Fruit fly (Drosophila melanogaster) whole organism, embryonic: ENCODE results near the gene CG8142.

ENCODE experiments used
- BtbVII ChIP-seq: fragments of 200-800 bp; sonication (Bioruptor generic); optimal IDR thresholded peaks from 3 replicates; lab custom pipeline; 2017; ENCODE audit warnings: missing biosample characterization, mild to moderate bottlenecking, missing genetic modification characterization
- CG12659 ChIP-seq: fragments of 200-800 bp; sonication (Bioruptor generic); optimal IDR thresholded peaks from 3 replicates; lab custom pipeline; 2017; ENCODE audit warnings: mild to moderate bottlenecking, missing biosample characterization, missing genetic modification reagents, missing genetic modification characterization
- CG12769 ChIP-seq: fragments of 200-800 bp; sonication (Bioruptor generic); optimal IDR thresholded peaks from 2 replicates; lab custom pipeline; 2019; ENCODE audit warnings: missing biosample characterization, mild to moderate bottlenecking, missing genetic modification characterization, moderate library complexity
- CG13424 ChIP-seq: fragments of 200-800 bp; sonication (Bioruptor generic); optimal IDR thresholded peaks from 2 replicates; lab custom pipeline; 2019; ENCODE audit warnings: missing biosample characterization, mild to moderate bottlenecking, missing genetic modification characterization, moderate library complexity
- CG17829 ChIP-seq: fragments of 200-800 bp; optimal IDR thresholded peaks from 2 replicates; lab custom pipeline; 2019; ENCODE audit warnings: missing biosample characterization, mild to moderate bottlenecking, missing genetic modification characterization, moderate library complexity
- CG1832 ChIP-seq: fragments of 200-800 bp; sonication (Bioruptor generic); optimal IDR thresholded peaks from 2 replicates; lab custom pipeline; 2017; ENCODE audit warnings: missing biosample characterization, mild to moderate bottlenecking, missing genetic modification characterization, inconsistent platforms
- CG2116 ChIP-seq: fragments of 200-800 bp; sonication (Bioruptor generic); optimal IDR thresholded peaks from 3 replicates; lab custom pipeline; 2018; ENCODE audit warnings: missing biosample characterization, mild to moderate bottlenecking, missing genetic modification characterization
- CG31365 ChIP-seq: fragments of 200-800 bp; sonication (Bioruptor generic); optimal IDR thresholded peaks from 2 replicates; lab custom pipeline; 2018; ENCODE audit warnings: missing biosample characterization, mild to moderate bottlenecking, missing genetic modification characterization
- CG32532 ChIP-seq: fragments of 200-800 bp; sonication (Bioruptor generic); IDR thresholded peaks from 2 replicates; pipeline ENCODE4 v1.3.6; 2022; ENCODE audit warnings: missing biosample characterization, missing genetic modification characterization
- CG32772 ChIP-seq: fragments of 200-800 bp; sonication (Bioruptor generic); IDR thresholded peaks from 2 replicates; pipeline ENCODE4 v1.3.6; 2022; ENCODE audit warnings: missing biosample characterization, missing genetic modification characterization
- CG4360 ChIP-seq: fragments of 200-800 bp; sonication (Bioruptor generic); IDR thresholded peaks from 2 replicates; pipeline ENCODE4 v1.3.6; 2022; ENCODE audit warnings: missing biosample characterization, missing genetic modification characterization
- CG5180 ChIP-seq: fragments of 200-800 bp; sonication (Bioruptor generic); optimal IDR thresholded peaks from 3 replicates; lab custom pipeline; 2017; ENCODE audit warnings: missing biosample characterization, missing genetic modification characterization, mild to moderate bottlenecking, moderate library complexity, missing genetic modification reagents
- CG6272 ChIP-seq: fragments of 200-800 bp; sonication (Bioruptor generic); IDR thresholded peaks from 2 replicates; pipeline ENCODE4 v1.3.6; 2022; ENCODE audit warnings: missing biosample characterization, missing genetic modification characterization
- CG6854 ChIP-seq: fragments of 200-800 bp; sonication (Bioruptor generic); optimal IDR thresholded peaks from 3 replicates; lab custom pipeline; 2017; ENCODE audit warnings: missing biosample characterization, mild to moderate bottlenecking, missing genetic modification characterization
- CG7357 ChIP-seq: fragments of 200-800 bp; sonication (Bioruptor generic); IDR thresholded peaks from 3 replicates; pipeline ENCODE4 v1.3.6; 2022; ENCODE audit warnings: missing biosample characterization, missing genetic modification characterization
- CG8290 ChIP-seq, 3 experiments: fragments of 200-800 bp; sonication (Bioruptor generic); optimal IDR thresholded peaks; 2 replicates each; lab custom pipeline; 2016 to 2019; ENCODE audit warnings: missing biosample characterization in 3 of 3, missing genetic modification characterization in 3 of 3, mild to moderate bottlenecking in 2 of 3, moderate library complexity in 1 of 3
- CG8359 ChIP-seq: fragments of 200-800 bp; sonication (Bioruptor generic); optimal IDR thresholded peaks from 2 replicates; lab custom pipeline; 2017; ENCODE audit warnings: missing biosample characterization, mild to moderate bottlenecking, missing genetic modification characterization, borderline replicate concordance
- CkIIα-i1 ChIP-seq: fragments of 200-800 bp; sonication (Bioruptor generic); IDR thresholded peaks from 2 replicates; pipeline ENCODE4 v1.3.6; 2022; ENCODE audit warnings: missing biosample characterization, missing genetic modification characterization
- Dip2 ChIP-seq: fragments of 200-800 bp; sonication (Bioruptor generic); IDR thresholded peaks from 2 replicates; pipeline ENCODE4 v1.3.6; 2022; ENCODE audit warnings: missing biosample characterization, missing genetic modification characterization
- Dll ChIP-seq: fragments of 200-800 bp; sonication (Bioruptor generic); IDR thresholded peaks from 4 replicates; pipeline ENCODE4 v1.3.6; 2022; ENCODE audit warnings: missing biosample characterization, missing genetic modification characterization; ENCODE audit not compliant: partially characterized antibody
- Elba2 ChIP-seq: fragments of 200-800 bp; sonication (Bioruptor generic); optimal IDR thresholded peaks from 3 replicates; lab custom pipeline; 2016; ENCODE audit warnings: missing biosample characterization, missing genetic modification characterization
- Fer1 ChIP-seq: fragments of 200-800 bp; sonication (Bioruptor generic); optimal IDR thresholded peaks from 2 replicates; lab custom pipeline; 2017; ENCODE audit warnings: missing biosample characterization, mild to moderate bottlenecking, missing genetic modification characterization
- Gug ChIP-seq: fragments of 200-800 bp; sonication (Bioruptor generic); IDR thresholded peaks from 4 replicates; pipeline ENCODE4 v1.3.6; 2022; ENCODE audit warnings: missing biosample characterization, missing genetic modification characterization
- HHEX ChIP-seq: fragments of 200-800 bp; sonication (Bioruptor generic); optimal IDR thresholded peaks from 3 replicates; lab custom pipeline; 2017; ENCODE audit warnings: missing biosample characterization, mild to moderate bottlenecking, missing genetic modification characterization, missing genetic modification reagents
- Hr51 ChIP-seq, 2 experiments: fragments of 200-800 bp; sonication (Bioruptor generic); optimal IDR thresholded peaks; 2 replicates in 1 of 2; 3 replicates in 1 of 2; lab custom pipeline; 2016 to 2018; ENCODE audit warnings: missing biosample characterization in 2 of 2, missing genetic modification characterization in 2 of 2, mild to moderate bottlenecking in 1 of 2, moderate library complexity in 1 of 2
- MBD-R2 ChIP-seq: fragments of 200-800 bp; sonication (Bioruptor generic); IDR thresholded peaks from 2 replicates; pipeline ENCODE4 v1.3.6; 2022; ENCODE audit warnings: missing biosample characterization, missing genetic modification characterization
- Mes4 ChIP-seq: fragments of 200-800 bp; sonication (Bioruptor generic); optimal IDR thresholded peaks from 2 replicates; lab custom pipeline; 2016; ENCODE audit warnings: missing biosample characterization, missing genetic modification characterization
- Spps ChIP-seq: fragments of 200-800 bp; sonication (Bioruptor generic); optimal IDR thresholded peaks from 2 replicates; lab custom pipeline; 2018; ENCODE audit warnings: missing biosample characterization, mild to moderate bottlenecking, missing genetic modification characterization
- Usf ChIP-seq: fragments of 200-800 bp; sonication (Bioruptor generic); optimal IDR thresholded peaks from 2 replicates; lab custom pipeline; 2017; ENCODE audit warnings: missing genotype, missing biosample characterization, missing genetic modification characterization
- YL-1 ChIP-seq: fragments of 200-800 bp; sonication (Bioruptor generic); optimal IDR thresholded peaks from 3 replicates; lab custom pipeline; 2017; ENCODE audit warnings: missing biosample characterization, mild to moderate bottlenecking, missing genetic modification characterization
- caup ChIP-seq: fragments of 200-800 bp; sonication (Bioruptor generic); optimal IDR thresholded peaks from 3 replicates; lab custom pipeline; 2017; ENCODE audit warnings: missing biosample characterization, mild to moderate bottlenecking, missing genetic modification characterization, moderate library complexity; ENCODE audit not compliant: severe bottlenecking
- chinmo ChIP-seq: fragments of 200-800 bp; sonication (Bioruptor generic); IDR thresholded peaks from 4 replicates; pipeline ENCODE4 v1.3.6; 2022; ENCODE audit warnings: missing biosample characterization, missing genetic modification characterization; ENCODE audit not compliant: partially characterized antibody
- chm ChIP-seq: fragments of 200-800 bp; sonication (Bioruptor generic); IDR thresholded peaks from 2 replicates; pipeline ENCODE4 v1.3.6; 2022; ENCODE audit warnings: missing biosample characterization, missing genetic modification characterization
- corto ChIP-seq: fragments of 200-800 bp; sonication (Bioruptor generic); optimal IDR thresholded peaks from 2 replicates; lab custom pipeline; 2016; ENCODE audit warnings: missing biosample characterization, mild to moderate bottlenecking, missing genetic modification characterization, moderate library complexity
- gro ChIP-seq: fragments of 200-800 bp; sonication (Bioruptor generic); optimal IDR thresholded peaks from 2 replicates; lab custom pipeline; 2016; ENCODE audit warnings: missing biosample characterization, missing genetic modification characterization
- ham ChIP-seq: fragments of 200-800 bp; sonication (Bioruptor generic); IDR thresholded peaks from 2 replicates; pipeline ENCODE4 v1.3.6; 2022; ENCODE audit warnings: missing biosample characterization, missing genetic modification characterization
- jumu ChIP-seq: fragments of 200-800 bp; sonication (Bioruptor generic); optimal IDR thresholded peaks from 3 replicates; lab custom pipeline; 2016; ENCODE audit warnings: missing biosample characterization, missing genetic modification characterization
- lbe ChIP-seq: fragments of 200-800 bp; sonication (Bioruptor generic); optimal IDR thresholded peaks from 2 replicates; lab custom pipeline; 2016; ENCODE audit warnings: missing biosample characterization, mild to moderate bottlenecking, missing genetic modification characterization
- nmo ChIP-seq: fragments of 200-800 bp; sonication (Bioruptor generic); optimal IDR thresholded peaks from 2 replicates; lab custom pipeline; 2018; ENCODE audit warnings: missing biosample characterization, mild to moderate bottlenecking, missing genetic modification characterization, moderate library complexity
- oc ChIP-seq: fragments of 200-800 bp; sonication (Bioruptor generic); optimal IDR thresholded peaks from 2 replicates; lab custom pipeline; 2018; ENCODE audit warnings: missing biosample characterization, mild to moderate bottlenecking, missing genetic modification characterization, moderate library complexity
- psq ChIP-seq: fragments of 200-800 bp; sonication (Bioruptor generic); optimal IDR thresholded peaks from 2 replicates; lab custom pipeline; 2017; ENCODE audit warnings: missing biosample characterization, missing genetic modification characterization
- ranshi ChIP-seq: fragments of 200-800 bp; sonication (Bioruptor generic); IDR thresholded peaks from 2 replicates; pipeline ENCODE4 v1.3.6; 2022; ENCODE audit warnings: missing biosample characterization, missing genetic modification characterization
- sd ChIP-seq: fragments of 200-800 bp; sonication (Bioruptor generic); optimal IDR thresholded peaks from 3 replicates; lab custom pipeline; 2018; ENCODE audit warnings: missing biosample characterization, mild to moderate bottlenecking, missing genetic modification characterization, moderate library complexity
- sens ChIP-seq: fragments of 200-800 bp; sonication (Bioruptor generic); peaks from one replicate; lab custom pipeline; 2016; ENCODE audit warnings: missing biosample characterization, missing genetic modification characterization
- sqz ChIP-seq: fragments of 200-800 bp; sonication (Bioruptor generic); optimal IDR thresholded peaks from 3 replicates; lab custom pipeline; 2018; ENCODE audit warnings: missing biosample characterization, mild to moderate bottlenecking, missing genetic modification characterization
- tio ChIP-seq: fragments of 200-800 bp; sonication (Bioruptor generic); optimal IDR thresholded peaks from 2 replicates; lab custom pipeline; 2017; ENCODE audit warnings: missing biosample characterization, missing genetic modification characterization, inconsistent platforms
- twi ChIP-seq: fragments of 200-800 bp; optimal IDR thresholded peaks from 2 replicates; lab custom pipeline; 2019; ENCODE audit warnings: missing biosample characterization, mild to moderate bottlenecking, missing genetic modification characterization, moderate library complexity
- wdn ChIP-seq: fragments of 200-800 bp; sonication (Bioruptor generic); IDR thresholded peaks from 2 replicates; pipeline ENCODE4 v1.3.6; 2022; ENCODE audit warnings: missing biosample characterization, missing genetic modification characterization

The CG8142 gene

dm6 chrX:17887208-17887627 is 42.7 kb upstream of the CG8142 start, which contains the start of gene mnb (continued):
- TF ChIP-seq Dll (GFP tag; lab: Robert Waterston, UW), result peak; percentile 99
- TF ChIP-seq CG12659 (GFP tag; lab: Kevin White, UChicago), result peak; percentile 68
- no peak for TF ChIP-seq BtbVII (GFP tag; lab: Kevin White, UChicago)
- peak; percentile 46; the same call in 1 of the 2 replicates for TF ChIP-seq CG6272
- peak; percentile 64 for TF ChIP-seq nmo
- peak; percentile 91 for TF ChIP-seq CG2116
- TF ChIP-seq CG32532 (GFP tag; lab: Robert Waterston, UW), result peak; percentile 33; the same call in 1 of the 2 replicates
- no peak for TF ChIP-seq Spps
- no peak for TF ChIP-seq caup (GFP tag; lab: Kevin White, UChicago)
- TF ChIP-seq gro (GFP tag; lab: Kevin White, UChicago), result peak; percentile 11
- peak; percentile 13 for TF ChIP-seq lbe
- peak; percentile 14 for TF ChIP-seq CG13424
- TF ChIP-seq chinmo, result peak; percentile 94; the same call in 3 of the 4 replicates
- TF ChIP-seq ranshi, result no peak
- no peak for TF ChIP-seq Dip2

DNA sequence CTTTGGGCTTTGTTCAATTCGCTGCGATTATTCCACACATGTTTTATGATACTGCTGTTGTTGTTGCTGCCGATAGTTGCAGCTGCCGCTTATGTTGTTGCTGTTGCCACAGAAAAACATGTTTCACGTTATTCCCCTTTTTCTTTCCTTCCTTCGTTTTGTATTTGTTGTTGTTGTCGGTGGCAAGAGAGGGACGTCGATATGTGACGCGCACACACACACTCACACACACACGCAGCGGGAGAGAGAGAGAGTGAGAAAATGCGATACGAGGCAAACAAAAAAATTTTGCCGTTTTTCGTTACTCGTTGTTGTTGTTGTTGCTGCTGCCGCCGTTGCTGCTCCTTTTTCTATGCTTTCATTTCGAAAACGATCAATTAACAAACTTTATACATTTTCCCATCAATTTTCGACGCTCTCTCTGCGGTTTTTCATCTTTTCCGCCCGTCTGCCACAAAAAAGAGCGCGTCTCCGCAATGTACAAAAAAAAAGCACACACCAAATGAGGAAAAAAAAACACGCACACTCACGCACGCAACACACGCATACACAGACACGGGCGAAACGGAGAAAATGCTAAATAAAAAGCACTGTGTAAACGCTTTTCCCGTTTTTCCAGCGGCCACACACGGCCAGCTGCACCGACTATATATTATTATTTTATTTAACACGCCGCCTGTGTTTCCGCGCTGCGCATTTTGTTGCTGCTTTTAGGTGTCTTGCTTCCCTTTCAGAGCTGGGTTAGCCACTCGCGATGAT is 42.1 kb upstream of the CG8142 start:
- TF ChIP-seq CG6272, result no peak
- no peak for TF ChIP-seq tio (GFP tag; lab: Kevin White, UChicago)
- no peak for TF ChIP-seq CG8290 (GFP tag; optimal IDR thresholded peaks at IDR 0.05; lab: Kevin White, UChicago)
- TF ChIP-seq CG8290 (tag; optimal IDR thresholded peaks at IDR 0.05; lab: Kevin White, UChicago), result no peak
- TF ChIP-seq CG17829 (tag; lab: Kevin White, UChicago), result no peak
- TF ChIP-seq Usf, result no peak
- TF ChIP-seq wdn (GFP tag; lab: Robert Waterston, UW), result no peak
- peak in 1 of 2 experiments; percentile 22 for TF ChIP-seq Hr51 (GFP tag; optimal IDR thresholded peaks at IDR 0.05; lab: Kevin White, UChicago)
- TF ChIP-seq corto (GFP tag; lab: Kevin White, UChicago), result peak; percentile 61
- peak; percentile 72 for TF ChIP-seq psq (GFP tag; lab: Kevin White, UChicago)
- TF ChIP-seq CG7357, result no peak
- TF ChIP-seq twi, result peak; percentile 70
- peak; percentile 35 for TF ChIP-seq CG12769 (tag; lab: Kevin White, UChicago)
- TF ChIP-seq sd (tag; lab: Kevin White, UChicago), result peak; percentile 11
- TF ChIP-seq Mes4 (GFP tag; lab: Kevin White, UChicago), result no peak
- TF ChIP-seq Elba2 (GFP tag; lab: Kevin White, UChicago), result no peak
- TF ChIP-seq CG32772 (GFP tag; lab: Robert Waterston, UW), result 0 out of 2 replicates have a peak, but pooled peaks have one; percentile 36
- no peak for TF ChIP-seq ham (GFP tag; lab: Robert Waterston, UW)
- TF ChIP-seq Fer1, result peak; percentile 13
- peak; percentile 99 for TF ChIP-seq CG4360
- peak; percentile 22; the same call in 1 of the 2 replicates for TF ChIP-seq MBD-R2 (GFP tag; lab: Robert Waterston, UW)
- peak; percentile 5 for TF ChIP-seq CG6854 (GFP tag; lab: Kevin White, UChicago)
- no peak for TF ChIP-seq CG5180 (GFP tag; lab: Kevin White, UChicago)
- TF ChIP-seq oc (tag; lab: Kevin White, UChicago), result peak; percentile 5
- TF ChIP-seq CkIIα-i1 (GFP tag; lab: Robert Waterston, UW), result no peak
- TF ChIP-seq CG31365 (tag; lab: Kevin White, UChicago), result no peak
- no peak for TF ChIP-seq CG32532 (GFP tag; lab: Robert Waterston, UW)
- TF ChIP-seq HHEX (GFP tag; lab: Kevin White, UChicago), result no peak
- no peak for TF ChIP-seq chm (GFP tag; lab: Robert Waterston, UW)
- peak; percentile 47 for TF ChIP-seq YL-1 (GFP tag; lab: Kevin White, UChicago)
- peak; percentile 55 for TF ChIP-seq sens (GFP tag; lab: Kevin White, UChicago)
- TF ChIP-seq sqz (GFP tag; lab: Kevin White, UChicago), result peak; percentile 99
- peak; percentile 48 for TF ChIP-seq CG1832 (GFP tag; lab: Kevin White, UChicago)
- no peak for TF ChIP-seq jumu (GFP tag; lab: Kevin White, UChicago)
- no peak for TF ChIP-seq CG8359 (GFP tag; lab: Kevin White, UChicago)
- no peak for TF ChIP-seq Gug
